Fruit fly (Drosophila melanogaster): ENCODE measurements around the gene Tango10.

Gene Tango10

dm6 chrX:11681558-11682551 lies 38.2 kb upstream of the Tango10 start:
- TF ChIP-seq HLH106 (tag; optimal IDR thresholded peaks at IDR 0.05) (peak; percentile 77), dsf (GFP tag; optimal IDR thresholded peaks at IDR 0.05; ENCODE audit: borderline replicate concordance) (no peak), GATAd (GFP tag; optimal IDR thresholded peaks at IDR 0.05) (no peak), lola (GFP tag; optimal IDR thresholded peaks at IDR 0.05) (no peak), OdsH (GFP tag; optimal IDR thresholded peaks at IDR 0.05) (peak; percentile 15), Jra (GFP tag; optimal IDR thresholded peaks at IDR 0.05) (peak; percentile 13), pan (optimal IDR thresholded peaks at IDR 0.05) (no peak), foxo (GFP tag; optimal IDR thresholded peaks at IDR 0.05) (peak; percentile 59 to 76), ey (GFP tag; optimal IDR thresholded peaks at IDR 0.05) (peak; percentile 75), CG32264 (GFP tag; optimal IDR thresholded peaks at IDR 0.05) (no peak), Mio (GFP tag; optimal IDR thresholded peaks at IDR 0.05) (no peak), h (GFP tag; optimal IDR thresholded peaks at IDR 0.05) (peak; percentile 69), brk (GFP tag; optimal IDR thresholded peaks at IDR 0.05) (no peak), Sp1 (GFP tag; optimal IDR thresholded peaks at IDR 0.05) (peak; percentile 60), dl (GFP tag; optimal IDR thresholded peaks at IDR 0.05; ENCODE audit: insufficient read depth in 1 of 2, partially characterized antibody in 2 of 2) (peak; percentile 77 to 92), Dfd (GFP tag; optimal IDR thresholded peaks at IDR 0.05) (no peak), Hr78 (GFP tag; optimal IDR thresholded peaks at IDR 0.05) (no peak), CG9705 (GFP tag; optimal IDR thresholded peaks at IDR 0.05) (peak; percentile 67), jim (GFP tag; optimal IDR thresholded peaks at IDR 0.05) (no peak), Vsx2 (GFP tag; optimal IDR thresholded peaks at IDR 0.05; ENCODE audit: partially characterized antibody) (no peak), usp (GFP tag; optimal IDR thresholded peaks at IDR 0.05) (no peak), tai (GFP tag; optimal IDR thresholded peaks at IDR 0.05) (peak; percentile 72), rgr (GFP tag; optimal IDR thresholded peaks at IDR 0.05) (peak; percentile 72), psq (GFP tag; optimal IDR thresholded peaks at IDR 0.05) (peak; percentile 72), Hnf4 (GFP tag; optimal IDR thresholded peaks at IDR 0.05) (peak; percentile 36), woc (GFP tag; optimal IDR thresholded peaks at IDR 0.05) (peak; percentile 72), fru (GFP tag; optimal IDR thresholded peaks at IDR 0.05) (peak; percentile 100), Abd-B (GFP tag; optimal IDR thresholded peaks at IDR 0.05) (no peak), CrebA (GFP tag; optimal IDR thresholded peaks at IDR 0.05; ENCODE audit: borderline replicate concordance) (no peak), Hr83 (GFP tag; optimal IDR thresholded peaks at IDR 0.05; ENCODE audit: poor library complexity, severe bottlenecking) (peak; percentile 50), Dif (GFP tag; optimal IDR thresholded peaks at IDR 0.05; ENCODE audit: partially characterized antibody) (peak; percentile 93), br (GFP tag; optimal IDR thresholded peaks at IDR 0.05) (peak; percentile 53), Rel (GFP tag; optimal IDR thresholded peaks at IDR 0.05) (peak; percentile 17), Rel (tag; optimal IDR thresholded peaks at IDR 0.05) (peak; percentile 25), sv (GFP tag; optimal IDR thresholded peaks at IDR 0.05) (peak; percentile 13), Myc (optimal IDR thresholded peaks at IDR 0.05) (no peak), dmrt93B (GFP tag; optimal IDR thresholded peaks at IDR 0.05) (peak; percentile 48), N (GFP tag; optimal IDR thresholded peaks at IDR 0.05) (no peak), sage (GFP tag; optimal IDR thresholded peaks at IDR 0.05) (peak; percentile 44)

dm6 chrX:11683480-11683879 lies 36.6 kb upstream of the Tango10 start:
- peak; percentile 40 for TF ChIP-seq rgr (GFP tag; optimal IDR thresholded peaks at IDR 0.05)
- peak; percentile 71 for TF ChIP-seq Dif (GFP tag; optimal IDR thresholded peaks at IDR 0.05; ENCODE audit: partially characterized antibody)
- TF ChIP-seq Sp1 (GFP tag; optimal IDR thresholded peaks at IDR 0.05): peak; percentile 32
- no peak for TF ChIP-seq Rel (GFP tag; optimal IDR thresholded peaks at IDR 0.05)
- peak; percentile 60 for TF ChIP-seq Rel (tag; optimal IDR thresholded peaks at IDR 0.05)
- peak; percentile 52 for TF ChIP-seq h (GFP tag; optimal IDR thresholded peaks at IDR 0.05)
- peak; percentile 12 for TF ChIP-seq br (GFP tag; optimal IDR thresholded peaks at IDR 0.05)
- no peak for TF ChIP-seq CrebA (GFP tag; optimal IDR thresholded peaks at IDR 0.05; ENCODE audit: borderline replicate concordance)
- no peak for TF ChIP-seq Hr78 (GFP tag; optimal IDR thresholded peaks at IDR 0.05)
- TF ChIP-seq Hr83 (GFP tag; optimal IDR thresholded peaks at IDR 0.05; ENCODE audit: poor library complexity, severe bottlenecking): peak; percentile 24
- peak; percentile 36 for TF ChIP-seq fru (GFP tag; optimal IDR thresholded peaks at IDR 0.05)
- TF ChIP-seq dl (GFP tag; optimal IDR thresholded peaks at IDR 0.05; ENCODE audit: insufficient read depth in 1 of 2, partially characterized antibody in 2 of 2): peak in 1 of 2 experiments; percentile 15
- no peak for TF ChIP-seq Jra (GFP tag; optimal IDR thresholded peaks at IDR 0.05)

Measured in whole organism, wandering third instar larva.